Fruit fly (Drosophila melanogaster): ENCODE measurements around the gene Rab11.

- TF ChIP-seq pan (optimal IDR thresholded peaks at IDR 0.05) (no peak), usp (GFP tag; optimal IDR thresholded peaks at IDR 0.05) (no peak), EcR (GFP tag; optimal IDR thresholded peaks at IDR 0.05) (no peak), CG8478 (optimal IDR thresholded peaks at IDR 0.05) (no peak), psq (optimal IDR thresholded peaks at IDR 0.05) (no peak), Dll (optimal IDR thresholded peaks at IDR 0.05) (no peak)
Observed at dm6 chr3R:21154130-21154529, 42.9 kb downstream of the Rab11 start.

Measured in whole organism.